Worm (Caenorhabditis elegans): Measurements from ENCODE around the gene F48F7.3.

The F48F7.3 gene

DNA sequence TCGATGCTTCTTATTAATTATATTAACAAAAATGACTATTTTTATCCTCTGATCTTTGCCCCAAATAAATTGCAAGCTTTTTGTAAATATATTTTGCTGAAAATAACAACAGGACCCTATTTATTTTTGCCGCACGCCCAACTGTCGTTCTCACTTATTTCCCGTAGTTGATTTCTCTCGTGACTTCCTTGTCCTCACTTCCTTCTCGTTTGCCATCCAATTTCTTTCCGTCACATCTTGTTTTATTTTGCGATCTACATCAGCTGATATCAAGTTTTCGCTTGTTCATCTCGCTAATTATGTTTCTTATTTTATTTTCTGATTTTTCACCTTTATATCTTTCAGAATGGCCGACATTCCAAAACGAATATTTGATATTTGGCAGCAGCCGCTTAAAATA is 12.0 kb downstream of the F48F7.3 start, which contains the start of gene F48F7.5:
Gene F48F7.5, plus strand, starts transcription at position 340 of the 400 bp plus-strand sequence.
- TF ChIP-seq blmp-1 (tag; optimal IDR thresholded peaks at IDR 0.05; ENCODE audit: insufficient read depth), result peak; percentile 64
- no peak for TF ChIP-seq nhr-77 (tag; optimal IDR thresholded peaks at IDR 0.05)
- TF ChIP-seq snpc-4 (tag; optimal IDR thresholded peaks at IDR 0.05), result peak; percentile 31
- TF ChIP-seq lin-13 (GFP tag; optimal IDR thresholded peaks at IDR 0.05), result no peak
- TF ChIP-seq ceh-16 (tag; optimal IDR thresholded peaks at IDR 0.05), result peak; percentile 22
- no peak for TF ChIP-seq ztf-4 (tag; optimal IDR thresholded peaks at IDR 0.05)
- TF ChIP-seq ama-1 (optimal IDR thresholded peaks at IDR 0.05), result no peak
- no peak for TF ChIP-seq dmd-4 (tag; optimal IDR thresholded peaks at IDR 0.05)
- TF ChIP-seq nhr-129 (tag; optimal IDR thresholded peaks at IDR 0.05), result peak; percentile 76
- TF ChIP-seq unc-39 (tag; optimal IDR thresholded peaks at IDR 0.05), result no peak
- no peak for TF ChIP-seq unc-62 (GFP tag; optimal IDR thresholded peaks at IDR 0.05)
- peak; percentile 56 for TF ChIP-seq F13H6.1 (tag; optimal IDR thresholded peaks at IDR 0.05)
- TF ChIP-seq fos-1 (tag; optimal IDR thresholded peaks at IDR 0.05), result no peak
- TF ChIP-seq nhr-23 (tag; optimal IDR thresholded peaks at IDR 0.05), result no peak
- TF ChIP-seq nhr-10 (tag; optimal IDR thresholded peaks at IDR 0.05), result no peak
- TF ChIP-seq peb-1 (tag; optimal IDR thresholded peaks at IDR 0.05), result no peak
- no peak for TF ChIP-seq aly-2 (tag; optimal IDR thresholded peaks at IDR 0.05)
- TF ChIP-seq ceh-82 (tag; optimal IDR thresholded peaks at IDR 0.05), result no peak
- TF ChIP-seq mab-5 (tag; optimal IDR thresholded peaks at IDR 0.05), result no peak
- TF ChIP-seq gmeb-1 (tag; optimal IDR thresholded peaks at IDR 0.05), result no peak
- no peak for TF ChIP-seq ztf-11 (tag; optimal IDR thresholded peaks at IDR 0.05)
- TF ChIP-seq mdl-1 (tag; optimal IDR thresholded peaks at IDR 0.05), result peak in 1 of 2 experiments; percentile 50
- no peak for TF ChIP-seq zag-1 (tag; optimal IDR thresholded peaks at IDR 0.05)
- no peak for TF ChIP-seq skn-1 (tag; optimal IDR thresholded peaks at IDR 0.05)
- TF ChIP-seq lsy-2 (tag; optimal IDR thresholded peaks at IDR 0.05), result peak in 1 of 2 experiments; percentile 55
- TF ChIP-seq elt-1 (tag; optimal IDR thresholded peaks at IDR 0.05), result no peak
- no peak for TF ChIP-seq nhr-11 (tag; optimal IDR thresholded peaks at IDR 0.05)
- TF ChIP-seq lin-39 (tag; optimal IDR thresholded peaks at IDR 0.05), result no peak
- TF ChIP-seq ZK546.5 (tag; optimal IDR thresholded peaks at IDR 0.05), result no peak
- TF ChIP-seq sma-9 (GFP tag; optimal IDR thresholded peaks at IDR 0.05), result peak; percentile 86
- TF ChIP-seq sma-9 (tag; optimal IDR thresholded peaks at IDR 0.05), result no peak
- peak; percentile 31 for TF ChIP-seq C34F6.9 (tag; optimal IDR thresholded peaks at IDR 0.05)
- TF ChIP-seq elt-3 (tag; optimal IDR thresholded peaks at IDR 0.05), result no peak
- TF ChIP-seq nhr-237 (tag; optimal IDR thresholded peaks at IDR 0.05), result no peak
- peak; percentile 49 for TF ChIP-seq sma-3 (GFP tag; optimal IDR thresholded peaks at IDR 0.05)
- TF ChIP-seq mbf-1 (tag; optimal IDR thresholded peaks at IDR 0.05), result no peak
- TF ChIP-seq R02D3.7 (tag; optimal IDR thresholded peaks at IDR 0.05), result no peak
- TF ChIP-seq nhr-21 (tag; optimal IDR thresholded peaks at IDR 0.05), result peak; percentile 43
- TF ChIP-seq sem-4 (tag; optimal IDR thresholded peaks at IDR 0.05), result peak; percentile 84
- TF ChIP-seq nhr-12 (tag; optimal IDR thresholded peaks at IDR 0.05), result no peak
- TF ChIP-seq unc-55 (GFP tag; optimal IDR thresholded peaks at IDR 0.05), result no peak
- TF ChIP-seq crh-2 (tag; optimal IDR thresholded peaks at IDR 0.05), result peak; percentile 37
- TF ChIP-seq nhr-25 (tag; optimal IDR thresholded peaks at IDR 0.05), result peak; percentile 81
- TF ChIP-seq Y55F3AM.14 (GFP tag; optimal IDR thresholded peaks at IDR 0.05), result no peak
- no peak for TF ChIP-seq lin-11 (tag; optimal IDR thresholded peaks at IDR 0.05)
- no peak for TF ChIP-seq ztf-1 (GFP tag; conservative IDR thresholded peaks at IDR 0.05)
- TF ChIP-seq egl-27 (tag; optimal IDR thresholded peaks at IDR 0.05), result peak; percentile 52
- TF ChIP-seq alr-1 (tag; optimal IDR thresholded peaks at IDR 0.05), result no peak
- TF ChIP-seq nhr-6 (tag; optimal IDR thresholded peaks at IDR 0.05), result peak; percentile 13

Measured in whole organism, L2 larva.